Worm (Caenorhabditis elegans): ENCODE measurements around the gene csn-5.

Gene csn-5

ce11 chrIV:5649073-5649583 lies at the start of gene csn-5:
Gene csn-5, plus strand, starts transcription at chrIV:5649533.
- no peak for TF ChIP-seq elt-1 (tag; optimal IDR thresholded peaks at IDR 0.05; ENCODE audit: borderline replicate concordance, insufficient read depth)
- peak; percentile 1 for TF ChIP-seq ces-1 (GFP tag; optimal IDR thresholded peaks at IDR 0.05)

ce11 chrIV:5600316-5600715 lies 49.0 kb upstream of the csn-5 start:
- TF ChIP-seq ces-1 (GFP tag; optimal IDR thresholded peaks at IDR 0.05) (peak; percentile 47), nhr-2 (tag; optimal IDR thresholded peaks at IDR 0.05) (peak; percentile 78), sptf-1 (tag; optimal IDR thresholded peaks at IDR 0.05) (peak; percentile 37), nhr-12 (tag; optimal IDR thresholded peaks at IDR 0.05) (no peak), pha-4 (tag; optimal IDR thresholded peaks at IDR 0.05) (peak; percentile 97), mls-2 (tag; optimal IDR thresholded peaks at IDR 0.05) (peak; percentile 56), blmp-1 (tag; optimal IDR thresholded peaks at IDR 0.05) (no peak), mab-5 (tag; optimal IDR thresholded peaks at IDR 0.05) (no peak), zip-8 (tag; optimal IDR thresholded peaks at IDR 0.05) (no peak), mep-1 (tag; optimal IDR thresholded peaks at IDR 0.05) (peak; percentile 27), ceh-39 (tag; optimal IDR thresholded peaks at IDR 0.05) (peak; percentile 43), elt-3 (tag; optimal IDR thresholded peaks at IDR 0.05) (no peak), ztf-11 (tag; optimal IDR thresholded peaks at IDR 0.05) (peak; percentile 38), ham-2 (GFP tag; optimal IDR thresholded peaks at IDR 0.05) (peak; percentile 54), unc-39 (tag; optimal IDR thresholded peaks at IDR 0.05) (no peak), nhr-76 (tag; optimal IDR thresholded peaks at IDR 0.05) (no peak), lin-13 (tag; optimal IDR thresholded peaks at IDR 0.05) (peak; percentile 68), elt-1 (tag; optimal IDR thresholded peaks at IDR 0.05; ENCODE audit: borderline replicate concordance, insufficient read depth) (no peak), nhr-28 (tag; optimal IDR thresholded peaks at IDR 0.05) (no peak), lsy-2 (tag; optimal IDR thresholded peaks at IDR 0.05) (no peak), unc-62 (GFP tag; optimal IDR thresholded peaks at IDR 0.05) (peak; percentile 43), M03D4.4 (tag; optimal IDR thresholded peaks at IDR 0.05) (no peak), hlh-1 (tag; optimal IDR thresholded peaks at IDR 0.05) (peak; percentile 39), bed-3 (GFP tag; optimal IDR thresholded peaks at IDR 0.05) (no peak), unc-120 (tag; optimal IDR thresholded peaks at IDR 0.05; ENCODE audit: poor library complexity, severe bottlenecking) (peak; percentile 78), snpc-4 (tag; optimal IDR thresholded peaks at IDR 0.05) (no peak), lin-32 (GFP tag; optimal IDR thresholded peaks at IDR 0.05) (no peak), nhr-237 (tag; optimal IDR thresholded peaks at IDR 0.05) (no peak), ceh-43 (GFP tag; optimal IDR thresholded peaks at IDR 0.05) (no peak), flh-1 (GFP tag; optimal IDR thresholded peaks at IDR 0.05) (no peak), ceh-83 (GFP tag; optimal IDR thresholded peaks at IDR 0.05) (no peak), drap-1 (GFP tag; optimal IDR thresholded peaks at IDR 0.05) (peak; percentile 0)

DNA sequence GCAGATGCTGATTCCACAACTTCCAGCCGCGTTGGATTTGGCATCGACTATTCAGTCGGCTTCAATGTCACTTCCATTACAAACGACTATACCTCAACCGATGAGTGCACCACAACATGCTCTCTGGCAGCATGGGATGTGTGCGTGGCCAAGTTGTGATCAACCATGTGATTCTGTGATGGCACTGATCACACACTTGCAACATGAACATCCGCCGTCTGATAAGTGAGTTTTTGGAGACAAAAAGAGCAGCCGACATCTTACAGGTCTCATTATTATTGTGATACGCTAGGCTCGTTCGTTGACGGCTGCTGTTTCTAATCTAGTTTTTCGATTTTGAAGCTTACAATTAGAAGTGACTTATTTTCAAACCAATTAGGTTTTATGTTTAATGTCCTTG lies 46.9 kb upstream of the csn-5 start:
- TF ChIP-seq ham-2 (GFP tag; optimal IDR thresholded peaks at IDR 0.05) (no peak), mep-1 (tag; optimal IDR thresholded peaks at IDR 0.05) (no peak), zip-8 (tag; optimal IDR thresholded peaks at IDR 0.05) (no peak), pha-4 (tag; optimal IDR thresholded peaks at IDR 0.05) (no peak), mab-5 (tag; optimal IDR thresholded peaks at IDR 0.05) (no peak), nhr-237 (tag; optimal IDR thresholded peaks at IDR 0.05) (no peak), unc-120 (tag; optimal IDR thresholded peaks at IDR 0.05; ENCODE audit: poor library complexity, severe bottlenecking) (no peak)

- TF ChIP-seq pha-4 (tag; optimal IDR thresholded peaks at IDR 0.05) (peak; percentile 87), lin-32 (GFP tag; optimal IDR thresholded peaks at IDR 0.05) (no peak)
Measured at ce11 chrIV:5603321-5603720, 46.0 kb upstream of the csn-5 start.

- TF ChIP-seq bed-3 (GFP tag; optimal IDR thresholded peaks at IDR 0.05) (no peak), pha-4 (tag; optimal IDR thresholded peaks at IDR 0.05) (peak; percentile 89), hlh-1 (tag; optimal IDR thresholded peaks at IDR 0.05) (peak; percentile 38), M03D4.4 (tag; optimal IDR thresholded peaks at IDR 0.05) (no peak), unc-120 (tag; optimal IDR thresholded peaks at IDR 0.05; ENCODE audit: poor library complexity, severe bottlenecking) (peak; percentile 37), ham-2 (GFP tag; optimal IDR thresholded peaks at IDR 0.05) (no peak), mep-1 (tag; optimal IDR thresholded peaks at IDR 0.05) (peak; percentile 12)
Measured at ce11 chrIV:5604465-5604864, 44.9 kb upstream of the csn-5 start.
